Fruit fly (Drosophila melanogaster): Measurements from ENCODE around the gene CG42709.

CG42709 gene

DNA sequence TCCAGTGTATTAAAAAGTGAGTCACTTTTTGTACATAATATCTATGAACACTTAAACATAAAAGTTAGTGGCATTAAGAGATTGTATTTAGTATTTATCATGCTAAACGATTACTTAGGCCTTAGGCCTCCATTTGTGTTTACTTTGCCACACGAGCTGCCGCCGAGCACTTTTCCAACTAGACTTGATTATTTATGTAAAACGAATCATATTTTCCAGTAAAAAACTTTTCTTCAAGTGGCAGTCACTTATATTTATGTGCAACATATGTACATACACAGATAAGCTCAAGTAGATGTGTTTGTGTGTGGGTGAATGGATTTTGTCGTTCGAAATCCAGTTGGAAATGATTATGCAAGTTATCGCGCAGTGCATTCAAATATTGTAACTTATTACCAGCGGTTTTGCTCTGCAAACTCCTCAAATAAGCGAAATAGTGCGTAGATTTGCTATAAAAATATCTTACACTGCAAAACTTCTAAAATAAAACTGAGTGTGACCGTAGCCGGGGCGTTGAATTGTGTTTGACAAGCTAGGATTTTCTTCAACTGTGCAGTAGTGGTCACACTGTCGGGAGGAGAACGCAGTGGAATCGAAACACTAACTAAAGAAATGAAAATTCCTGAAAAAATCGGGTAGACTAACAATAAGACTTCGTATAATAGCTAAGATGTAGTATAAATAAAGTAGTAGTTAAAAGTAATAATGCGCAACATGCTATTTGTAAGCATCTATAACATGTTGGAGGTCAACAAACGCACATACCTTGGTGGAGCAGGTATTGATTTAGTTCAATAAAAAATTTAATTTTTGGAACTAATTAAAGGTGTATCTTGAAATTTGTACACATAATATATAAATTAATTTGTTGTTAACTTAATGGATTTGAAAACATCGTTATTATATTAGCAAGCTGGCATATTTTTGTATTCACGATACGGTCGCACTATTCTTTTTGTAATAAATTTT lies 40.1 kb upstream of the CG42709 start, which contains the start of the genes Klc and CG10984 (continued):
- no peak for TF ChIP-seq p53 (GFP tag; optimal IDR thresholded peaks at IDR 0.05)
- TF ChIP-seq C15 (GFP tag; IDR thresholded peaks at IDR 0.05), result no peak
- TF ChIP-seq Rx (GFP tag; IDR thresholded peaks at IDR 0.05), result no peak
- TF ChIP-seq stwl (tag; optimal IDR thresholded peaks at IDR 0.05), result peak; percentile 45
- TF ChIP-seq Dfd (GFP tag; optimal IDR thresholded peaks at IDR 0.05), result no peak
- TF ChIP-seq CG11247 (GFP tag; IDR thresholded peaks at IDR 0.05), result no peak; the same call in none of the 2 replicates
- TF ChIP-seq CG1529 (GFP tag; optimal IDR thresholded peaks at IDR 0.05), result no peak
- no peak for TF ChIP-seq CG9932 (GFP tag; IDR thresholded peaks at IDR 0.05)
- TF ChIP-seq CG32772 (GFP tag; IDR thresholded peaks at IDR 0.05), result no peak; the same call in 1 of the 2 replicates
- TF ChIP-seq CG15011 (GFP tag; optimal IDR thresholded peaks at IDR 0.05), result no peak
- no peak for TF ChIP-seq CG4360 (GFP tag; IDR thresholded peaks at IDR 0.05)
- TF ChIP-seq CG12155 (GFP tag; optimal IDR thresholded peaks at IDR 0.05), result peak; percentile 18
- no peak for TF ChIP-seq tup (GFP tag; optimal IDR thresholded peaks at IDR 0.05)
- peak; percentile 51 for TF ChIP-seq Max (GFP tag; optimal IDR thresholded peaks at IDR 0.05)
- TF ChIP-seq jumu (GFP tag; optimal IDR thresholded peaks at IDR 0.05), result peak; percentile 63
- TF ChIP-seq CG10654 (GFP tag; optimal IDR thresholded peaks at IDR 0.05), result peak; percentile 42
- TF ChIP-seq cg (GFP tag; optimal IDR thresholded peaks at IDR 0.05), result peak; percentile 84
- peak; percentile 6 for TF ChIP-seq CG11398 (GFP tag; optimal IDR thresholded peaks at IDR 0.05)
- TF ChIP-seq NfI (GFP tag; optimal IDR thresholded peaks at IDR 0.05), result peak; percentile 68
- no peak for TF ChIP-seq Vsx1 (GFP tag; optimal IDR thresholded peaks at IDR 0.05)
- TF ChIP-seq Ravus (GFP tag; IDR thresholded peaks at IDR 0.05), result peak; percentile 8; the same call in 1 of the 2 replicates
- TF ChIP-seq CG9797 (GFP tag; optimal IDR thresholded peaks at IDR 0.05), result peak; percentile 80
- TF ChIP-seq CG9727 (GFP tag; optimal IDR thresholded peaks at IDR 0.05), result no peak
- TF ChIP-seq CG17186 (GFP tag; optimal IDR thresholded peaks at IDR 0.05), result no peak
- TF ChIP-seq nerfin-2 (GFP tag; IDR thresholded peaks at IDR 0.05; ENCODE audit: partially characterized antibody), result no peak
- peak; percentile 73 for TF ChIP-seq Ada2b (GFP tag; IDR thresholded peaks at IDR 0.05)
- no peak for TF ChIP-seq D19B (GFP tag; optimal IDR thresholded peaks at IDR 0.05)
- TF ChIP-seq CG10366 (GFP tag; IDR thresholded peaks at IDR 0.05), result peak; percentile 74
- peak; percentile 30; the same call in 1 of the 3 replicates for TF ChIP-seq CG17361 (GFP tag; IDR thresholded peaks at IDR 0.05)
- no peak for TF ChIP-seq CG6175 (GFP tag; IDR thresholded peaks at IDR 0.05)
- TF ChIP-seq ken (GFP tag; IDR thresholded peaks at IDR 0.05), result peak; percentile 65; the same call in 1 of the 3 replicates
- TF ChIP-seq Fer1 (GFP tag; optimal IDR thresholded peaks at IDR 0.05), result peak; percentile 70
- peak; percentile 13; the same call in 1 of the 2 replicates for TF ChIP-seq cas (GFP tag; IDR thresholded peaks at IDR 0.05)
- TF ChIP-seq Stat92E (GFP tag; optimal IDR thresholded peaks at IDR 0.05), result no peak
- no peak for TF ChIP-seq Gsc (GFP tag; IDR thresholded peaks at IDR 0.05)
- peak; percentile 64 for TF ChIP-seq ind (GFP tag; optimal IDR thresholded peaks at IDR 0.05)
- TF ChIP-seq CG10959 (GFP tag; IDR thresholded peaks at IDR 0.05), result no peak
- TF ChIP-seq lilli (GFP tag; optimal IDR thresholded peaks at IDR 0.05), result peak; percentile 74
- no peak for TF ChIP-seq CG3838 (GFP tag; optimal IDR thresholded peaks at IDR 0.05)
- peak; percentile 47 for TF ChIP-seq HLH54F (GFP tag; optimal IDR thresholded peaks at IDR 0.05)
- TF ChIP-seq CG8944 (GFP tag; optimal IDR thresholded peaks at IDR 0.05), result peak; percentile 67
- peak; percentile 52 for TF ChIP-seq grau (tag; optimal IDR thresholded peaks at IDR 0.05)
- TF ChIP-seq CG14860 (GFP tag; IDR thresholded peaks at IDR 0.05; ENCODE audit: partially characterized antibody), result no peak
- no peak for TF ChIP-seq Nf-YB (GFP tag; optimal IDR thresholded peaks at IDR 0.05)
- peak; percentile 65 for TF ChIP-seq shn (GFP tag; optimal IDR thresholded peaks at IDR 0.05)
- peak; percentile 66 for TF ChIP-seq CG7786 (GFP tag; optimal IDR thresholded peaks at IDR 0.05)
- no peak for TF ChIP-seq CG6683 (GFP tag; optimal IDR thresholded peaks at IDR 0.05)
- no peak for TF ChIP-seq CG2202 (tag; optimal IDR thresholded peaks at IDR 0.05)
- peak; percentile 34 for TF ChIP-seq Sin3A (optimal IDR thresholded peaks at IDR 0.05)
